Worm (Caenorhabditis elegans): ENCODE measurements around the gene dod-3.

- TF ChIP-seq elt-2 (tag; optimal IDR thresholded peaks at IDR 0.05) (no peak), ama-1 (optimal IDR thresholded peaks at IDR 0.05) (no peak), lin-39 (tag; optimal IDR thresholded peaks at IDR 0.05) (no peak), aly-2 (tag; optimal IDR thresholded peaks at IDR 0.05) (no peak), nhr-67 (tag; optimal IDR thresholded peaks at IDR 0.05) (no peak), nhr-28 (tag; optimal IDR thresholded peaks at IDR 0.05) (no peak)
These were observed 42.3 kb downstream of the dod-3 start for ce11 chrV:2688562-2688961.
